Fruit fly (Drosophila melanogaster) whole organism, prepupa: ENCODE results near the gene CG17597.

Experiments used
- CG6792 ChIP-seq: fragments of 200-800 bp; sonication (Bioruptor generic); optimal IDR thresholded peaks from 3 replicates; lab custom pipeline; 2016; ENCODE audit warnings: missing biosample characterization, missing genetic modification characterization
- Gug ChIP-seq: fragments of 200-800 bp; sonication (Bioruptor generic); IDR thresholded peaks from 2 replicates; pipeline ENCODE4 v1.3.6; 2022; ENCODE audit warnings: missing biosample characterization, missing genetic modification characterization
- OdsH ChIP-seq: fragments of 200-800 bp; sonication (Bioruptor generic); optimal IDR thresholded peaks from 3 replicates; lab custom pipeline; 2016; ENCODE audit warnings: missing biosample characterization, missing genetic modification characterization
- dsx ChIP-seq: fragments of 200-800 bp; optimal IDR thresholded peaks from 3 replicates; lab custom pipeline; 2019; ENCODE audit warnings: missing biosample characterization, mild to moderate bottlenecking, missing genetic modification characterization, moderate library complexity; ENCODE audit not compliant: poor library complexity, severe bottlenecking
- fd85E ChIP-seq: fragments of 200-800 bp; sonication (Bioruptor generic); optimal IDR thresholded peaks from 3 replicates; lab custom pipeline; 2016; ENCODE audit warnings: missing biosample characterization, missing genetic modification characterization
- lz ChIP-seq: fragments of 200-800 bp; sonication (Bioruptor generic); optimal IDR thresholded peaks from 3 replicates; lab custom pipeline; 2016; ENCODE audit warnings: missing biosample characterization, missing genetic modification characterization
- pdm3 ChIP-seq: fragments of 200-800 bp; sonication (Bioruptor generic); optimal IDR thresholded peaks from 3 replicates; lab custom pipeline; 2016; ENCODE audit warnings: missing biosample characterization, missing genetic modification characterization

dm6 chr2L:18822805-18823204 is 8.1 kb downstream of the CG17597 start:
- no peak for TF ChIP-seq OdsH
- TF ChIP-seq Gug (GFP tag; lab: Robert Waterston, UW): no peak
- no peak for TF ChIP-seq fd85E (GFP tag; lab: Kevin White, UChicago)
- no peak for TF ChIP-seq pdm3 (GFP tag; lab: Kevin White, UChicago)
- no peak for TF ChIP-seq dsx (GFP tag; lab: Kevin White, UChicago)
- TF ChIP-seq lz (GFP tag; lab: Kevin White, UChicago): no peak
- TF ChIP-seq CG6792: no peak
